Worm (Caenorhabditis elegans) whole organism, midembryonic: ENCODE measurements around the gene ZK470.4.

Experiments used
- cog-1 ChIP-seq: sonication (generic microtip); optimal IDR thresholded peaks from 2 replicates; lab custom pipeline; 2016; ENCODE audit warnings: missing genetic modification characterization, missing compliant biosample characterization
- tab-1 ChIP-seq: fragments of 200-800 bp; sonication (Bioruptor generic); IDR thresholded peaks from 2 replicates; pipeline ENCODE4 v1.3.6; 2022; ENCODE audit warnings: missing genetic modification characterization, missing compliant biosample characterization

ce11 chrX:4136547-4137311, 2.8 kb downstream of the ZK470.4 start:
- TF ChIP-seq tab-1 (GFP tag; lab: Robert Waterston, UW) (no peak), cog-1 (tag; lab: Kevin White, UChicago) (no peak)
